Fruit fly (Drosophila melanogaster) whole organism, embryonic: ENCODE results near the gene lute.

Experiments
- CG1024 ChIP-seq: fragments of 200-800 bp; sonication (Bioruptor generic); IDR thresholded peaks from 2 replicates; pipeline ENCODE4 v1.3.6; 2022; ENCODE audit warnings: missing biosample characterization, missing genetic modification characterization
- CG10565 ChIP-seq: fragments of 200-800 bp; sonication (Bioruptor generic); optimal IDR thresholded peaks from 3 replicates; lab custom pipeline; 2016; ENCODE audit warnings: missing biosample characterization, mild to moderate bottlenecking, missing genetic modification characterization
- CG10959 ChIP-seq: fragments of 200-800 bp; sonication (Bioruptor generic); IDR thresholded peaks from 2 replicates; pipeline ENCODE4 v1.3.6; 2022; ENCODE audit warnings: missing biosample characterization, missing genetic modification characterization
- CG11247 ChIP-seq: fragments of 200-800 bp; sonication (Bioruptor generic); IDR thresholded peaks from 2 replicates; pipeline ENCODE4 v1.3.6; 2022; ENCODE audit warnings: missing biosample characterization, missing genetic modification characterization
- CG11398 ChIP-seq: fragments of 200-800 bp; sonication (Bioruptor generic); optimal IDR thresholded peaks from 2 replicates; lab custom pipeline; 2016; ENCODE audit warnings: missing biosample characterization, missing genetic modification characterization
- CG11695 ChIP-seq: fragments of 200-800 bp; sonication (Bioruptor generic); IDR thresholded peaks from 3 replicates; pipeline ENCODE4 v1.3.6; 2022; ENCODE audit warnings: missing biosample characterization, missing genetic modification characterization
- CG15696 ChIP-seq: fragments of 200-800 bp; sonication (Bioruptor generic); optimal IDR thresholded peaks from 2 replicates; lab custom pipeline; 2019; ENCODE audit warnings: missing biosample characterization, mild to moderate bottlenecking, missing genetic modification characterization, moderate library complexity
- CG1647 ChIP-seq: fragments of 200-800 bp; sonication (Bioruptor generic); optimal IDR thresholded peaks from 3 replicates; lab custom pipeline; 2016; ENCODE audit warnings: missing biosample characterization, missing genetic modification characterization
- CG16813 ChIP-seq: fragments of 200-800 bp; sonication (Bioruptor generic); IDR thresholded peaks from 3 replicates; pipeline ENCODE4 v1.3.6; 2022; ENCODE audit warnings: missing biosample characterization, missing genetic modification characterization; ENCODE audit not compliant: partially characterized antibody
- CG17186 ChIP-seq: fragments of 200-800 bp; sonication (Bioruptor generic); optimal IDR thresholded peaks from 3 replicates; lab custom pipeline; 2017; ENCODE audit warnings: missing biosample characterization, missing genetic modification reagents, missing genetic modification characterization
- CG17802 ChIP-seq: fragments of 200-800 bp; sonication (Bioruptor generic); optimal IDR thresholded peaks from 2 replicates; lab custom pipeline; 2018; ENCODE audit warnings: missing biosample characterization, mild to moderate bottlenecking, missing genetic modification characterization, moderate library complexity
- CG2875 ChIP-seq: fragments of 200-800 bp; sonication (Bioruptor generic); optimal IDR thresholded peaks from 2 replicates; lab custom pipeline; 2017; ENCODE audit warnings: missing biosample characterization, mild to moderate bottlenecking, missing genetic modification characterization, missing genetic modification reagents
- CG3065 ChIP-seq: fragments of 200-800 bp; sonication (Bioruptor generic); optimal IDR thresholded peaks from 2 replicates; lab custom pipeline; 2016; ENCODE audit warnings: missing biosample characterization, missing genetic modification characterization
- CG3281 ChIP-seq: fragments of 200-800 bp; sonication (Bioruptor generic); optimal IDR thresholded peaks from 3 replicates; lab custom pipeline; 2017; ENCODE audit warnings: missing biosample characterization, mild to moderate bottlenecking, missing genetic modification characterization
- CG3726 ChIP-seq: fragments of 200-800 bp; sonication (Bioruptor generic); IDR thresholded peaks from 3 replicates; pipeline ENCODE4, ENCODE4 v1.3.6; 2022; ENCODE audit warnings: missing biosample characterization, missing genetic modification characterization
- CG4282 ChIP-seq: fragments of 200-800 bp; sonication (Bioruptor generic); optimal IDR thresholded peaks from 2 replicates; lab custom pipeline; 2016; ENCODE audit warnings: missing biosample characterization, missing genetic modification characterization
- CG6683 ChIP-seq: fragments of 200-800 bp; sonication (Bioruptor generic); optimal IDR thresholded peaks from 2 replicates; lab custom pipeline; 2017; ENCODE audit warnings: missing biosample characterization, mild to moderate bottlenecking, missing genetic modification characterization, missing genetic modification reagents
- CG8089 ChIP-seq: fragments of 200-800 bp; sonication (Bioruptor generic); optimal IDR thresholded peaks from 3 replicates; lab custom pipeline; 2016; ENCODE audit warnings: missing biosample characterization, missing genetic modification characterization
- CG9817 ChIP-seq: fragments of 200-800 bp; sonication (Bioruptor generic); optimal IDR thresholded peaks from 2 replicates; lab custom pipeline; 2018; ENCODE audit warnings: missing biosample characterization, mild to moderate bottlenecking, missing genetic modification characterization, moderate library complexity
- CG9932 ChIP-seq: fragments of 200-800 bp; sonication (Bioruptor generic); IDR thresholded peaks from 2 replicates; pipeline ENCODE4 v1.3.6; 2022; ENCODE audit warnings: missing biosample characterization, missing genetic modification characterization
- Doc3 ChIP-seq: fragments of 200-800 bp; sonication (Bioruptor generic); IDR thresholded peaks from 3 replicates; pipeline ENCODE4 v1.3.6; 2022; ENCODE audit warnings: missing biosample characterization, missing genetic modification characterization; ENCODE audit not compliant: partially characterized antibody
- Dp ChIP-seq: fragments of 200-800 bp; sonication (Bioruptor generic); optimal IDR thresholded peaks from 2 replicates; lab custom pipeline; 2018; ENCODE audit warnings: missing biosample characterization, mild to moderate bottlenecking, missing genetic modification characterization, moderate library complexity
- ERR ChIP-seq: fragments of 200-800 bp; sonication (Bioruptor generic); optimal IDR thresholded peaks from 2 replicates; lab custom pipeline; 2016; ENCODE audit warnings: missing biosample characterization, missing genetic modification characterization
- HHEX ChIP-seq: fragments of 200-800 bp; sonication (Bioruptor generic); optimal IDR thresholded peaks from 3 replicates; lab custom pipeline; 2017; ENCODE audit warnings: missing biosample characterization, mild to moderate bottlenecking, missing genetic modification characterization, missing genetic modification reagents
- HLHmδ ChIP-seq: fragments of 200-800 bp; sonication (Bioruptor generic); optimal IDR thresholded peaks from 2 replicates; lab custom pipeline; 2018; ENCODE audit warnings: missing biosample characterization, mild to moderate bottlenecking, missing genetic modification characterization, moderate library complexity
- NC2α ChIP-seq: fragments of 200-800 bp; sonication (Bioruptor generic); optimal IDR thresholded peaks from 2 replicates; lab custom pipeline; 2016; ENCODE audit warnings: missing biosample characterization, missing genetic modification characterization
- Ptx1 ChIP-seq: fragments of 200-800 bp; sonication (Bioruptor generic); IDR thresholded peaks from 2 replicates; pipeline ENCODE4 v1.3.6; 2022; ENCODE audit warnings: missing biosample characterization, missing genetic modification characterization
- Rx ChIP-seq: fragments of 200-800 bp; sonication (Bioruptor generic); IDR thresholded peaks from 2 replicates; pipeline ENCODE4 v1.3.6; 2022; ENCODE audit warnings: missing biosample characterization, missing genetic modification characterization
- Side ChIP-seq: fragments of 200-800 bp; sonication (Bioruptor generic); optimal IDR thresholded peaks from 2 replicates; lab custom pipeline; 2016; ENCODE audit warnings: missing biosample characterization, missing genetic modification characterization
- Ssrp ChIP-seq: fragments of 200-800 bp; sonication (Bioruptor generic); optimal IDR thresholded peaks from 2 replicates; lab custom pipeline; 2018; ENCODE audit warnings: missing biosample characterization, mild to moderate bottlenecking, missing genetic modification characterization, moderate library complexity
- cas ChIP-seq: fragments of 200-800 bp; sonication (Bioruptor generic); IDR thresholded peaks from 2 replicates; pipeline ENCODE4 v1.3.6; 2022; ENCODE audit warnings: missing biosample characterization, missing genetic modification characterization
- dpn ChIP-seq, 2 experiments: fragments of 200-800 bp; sonication (Bioruptor generic); optimal IDR thresholded peaks; 3 replicates each; lab custom pipeline; 2016; ENCODE audit warnings: missing biosample characterization in 2 of 2, missing genetic modification characterization in 2 of 2
- emc ChIP-seq: fragments of 200-800 bp; sonication (Bioruptor generic); optimal IDR thresholded peaks from 2 replicates; lab custom pipeline; 2016; ENCODE audit warnings: missing biosample characterization, missing genetic modification characterization
- ftz-f1 ChIP-seq: fragments of 200-800 bp; sonication (Bioruptor generic); optimal IDR thresholded peaks from 2 replicates; lab custom pipeline; 2016; ENCODE audit warnings: missing biosample characterization, missing genetic modification characterization
- h ChIP-seq: fragments of >200 bp; optimal IDR thresholded peaks from 2 replicates; lab custom pipeline; 2017
- ham ChIP-seq: fragments of 200-800 bp; sonication (Bioruptor generic); IDR thresholded peaks from 2 replicates; pipeline ENCODE4 v1.3.6; 2022; ENCODE audit warnings: missing biosample characterization, missing genetic modification characterization
- insv ChIP-seq, 2 experiments: fragments of 200-800 bp; sonication (Bioruptor generic); optimal IDR thresholded peaks; 3 replicates each; lab custom pipeline; 2016 to 2018; ENCODE audit warnings: missing biosample characterization in 2 of 2, missing genetic modification characterization in 2 of 2
- ken ChIP-seq: fragments of 200-800 bp; sonication (Bioruptor generic); IDR thresholded peaks from 3 replicates; pipeline ENCODE4 v1.3.6; 2022; ENCODE audit warnings: missing biosample characterization, missing genetic modification characterization
- klu ChIP-seq: fragments of 200-800 bp; sonication (Bioruptor generic); IDR thresholded peaks from 2 replicates; pipeline ENCODE4 v1.3.6; 2022; ENCODE audit warnings: missing biosample characterization, missing genetic modification characterization
- lov ChIP-seq, 2 experiments: fragments of 200-800 bp in 1 of 2; fragments of >200 bp in 1 of 2; sonication (Bioruptor generic) in 1 of 2; IDR thresholded peaks in 1 of 2; optimal IDR thresholded peaks in 1 of 2; 2 replicates in 1 of 2; 3 replicates in 1 of 2; pipeline versions ENCODE4 v1.3.6 to Lab custom; 2017 to 2022; ENCODE audit warnings: missing biosample characterization in 1 of 2, missing genetic modification characterization in 1 of 2
- pho ChIP-seq: fragments of 200-800 bp; sonication (Bioruptor generic); optimal IDR thresholded peaks from 2 replicates; lab custom pipeline; 2016; ENCODE audit warnings: missing biosample characterization, missing genetic modification characterization
- phol ChIP-seq: fragments of 200-800 bp; sonication (Bioruptor generic); optimal IDR thresholded peaks from 3 replicates; lab custom pipeline; 2018; ENCODE audit warnings: missing biosample characterization, mild to moderate bottlenecking, missing genetic modification characterization, moderate library complexity
- pita ChIP-seq: fragments of 200-800 bp; sonication (Bioruptor generic); optimal IDR thresholded peaks from 2 replicates; lab custom pipeline; 2017; ENCODE audit warnings: missing biosample characterization, mild to moderate bottlenecking, missing genetic modification characterization
- row ChIP-seq: fragments of 200-800 bp; sonication (Bioruptor generic); IDR thresholded peaks from 3 replicates; pipeline ENCODE4 v1.3.6; 2022; ENCODE audit warnings: missing biosample characterization, missing genetic modification characterization
- slou ChIP-seq: fragments of 200-800 bp; sonication (Bioruptor generic); optimal IDR thresholded peaks from 3 replicates; lab custom pipeline; 2016; ENCODE audit warnings: missing biosample characterization, missing genetic modification characterization
- so ChIP-seq: fragments of 200-800 bp; sonication (Bioruptor generic); IDR thresholded peaks from 3 replicates; pipeline ENCODE4 v1.3.6; 2022; ENCODE audit warnings: missing biosample characterization, missing genetic modification characterization
- tin ChIP-seq: fragments of 200-800 bp; sonication (Bioruptor generic); optimal IDR thresholded peaks from 3 replicates; lab custom pipeline; 2016; ENCODE audit warnings: missing biosample characterization, missing genetic modification characterization
- twi ChIP-seq: fragments of 200-800 bp; optimal IDR thresholded peaks from 2 replicates; lab custom pipeline; 2019; ENCODE audit warnings: missing biosample characterization, mild to moderate bottlenecking, missing genetic modification characterization, moderate library complexity
- tx ChIP-seq: fragments of 200-800 bp; sonication (Bioruptor generic); optimal IDR thresholded peaks from 2 replicates; lab custom pipeline; 2016; ENCODE audit warnings: missing biosample characterization, missing genetic modification characterization
- unpg ChIP-seq: fragments of 200-800 bp; sonication (Bioruptor generic); optimal IDR thresholded peaks from 3 replicates; lab custom pipeline; 2018; ENCODE audit warnings: missing biosample characterization, mild to moderate bottlenecking, missing genetic modification characterization, moderate library complexity

Gene lute

DNA sequence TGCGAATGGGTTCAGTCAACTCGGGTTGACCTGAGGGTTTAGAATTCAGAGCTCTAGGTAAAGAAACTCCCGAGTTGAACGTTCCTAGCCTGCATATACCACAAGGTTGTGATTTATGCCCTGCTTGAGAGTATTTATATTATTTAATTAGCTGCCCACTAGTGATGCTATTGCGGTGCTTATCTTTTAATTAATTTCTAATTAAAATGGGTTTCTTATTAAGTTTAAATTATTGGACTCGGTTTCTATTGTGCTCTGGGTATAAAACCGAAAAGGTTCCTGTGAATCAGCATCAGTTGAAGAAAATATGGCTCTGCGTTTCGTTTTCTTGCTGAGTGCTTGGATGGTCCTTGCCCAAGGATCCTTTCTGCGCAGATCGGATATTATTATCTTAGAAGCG lies 35.7 kb downstream of the lute start, which contains the start of gene CG5866:
CG5866 (plus strand) TSS at position 301 of the 400 bp plus-strand sequence.
- TF ChIP-seq cas (GFP tag; lab: Robert Waterston, UW) (no peak), so (GFP tag; lab: Robert Waterston, UW) (no peak), twi (no peak), CG11695 (no peak), row (GFP tag; lab: Robert Waterston, UW) (no peak), slou (GFP tag; lab: Kevin White, UChicago) (no peak), CG10959 (GFP tag; lab: Robert Waterston, UW) (no peak), pho (GFP tag; lab: Kevin White, UChicago) (no peak), Rx (GFP tag; lab: Robert Waterston, UW) (no peak), HLHmδ (GFP tag; lab: Kevin White, UChicago) (no peak), CG3281 (GFP tag; lab: Kevin White, UChicago) (no peak), CG15696 (tag; lab: Kevin White, UChicago) (no peak), ham (GFP tag; lab: Robert Waterston, UW) (no peak), CG2875 (no peak), Ssrp (no peak), HHEX (no peak), dpn (GFP tag; optimal IDR thresholded peaks at IDR 0.05; lab: Kevin White, UChicago) (no peak), ken (no peak), CG9817 (tag; lab: Kevin White, UChicago) (no peak)

DNA sequence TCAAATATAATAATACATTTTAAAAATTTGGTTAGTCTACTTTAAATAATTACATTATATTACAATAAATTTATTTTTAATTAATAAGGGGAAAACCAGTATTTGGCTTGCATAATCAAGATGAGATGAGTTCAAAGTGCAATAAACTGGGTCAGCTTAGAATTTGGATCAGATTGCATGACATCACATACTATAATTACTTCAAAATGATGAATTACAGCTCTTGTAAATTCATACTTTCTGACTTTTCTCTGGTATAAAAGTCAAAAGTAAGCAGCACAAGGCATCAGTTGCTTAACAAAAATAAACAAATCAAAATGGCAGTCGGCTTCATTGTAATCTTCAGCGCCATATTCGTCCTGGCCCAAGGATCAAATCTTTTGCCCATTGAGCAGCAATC lies 37.4 kb downstream of the lute start, which contains the start of gene CG33333:
CG33333 (plus strand) TSS at position 301 of the 400 bp plus-strand sequence.
- TF ChIP-seq Side (no peak), CG10565 (no peak), ftz-f1 (no peak), CG1647 (GFP tag; lab: Kevin White, UChicago) (no peak), CG15696 (tag; lab: Kevin White, UChicago) (no peak), pita (GFP tag; lab: Kevin White, UChicago) (no peak), tx (GFP tag; lab: Kevin White, UChicago) (no peak), CG17802 (no peak), CG1024 (no peak), insv (GFP tag; optimal IDR thresholded peaks at IDR 0.05; lab: Kevin White, UChicago) (no peak)

DNA sequence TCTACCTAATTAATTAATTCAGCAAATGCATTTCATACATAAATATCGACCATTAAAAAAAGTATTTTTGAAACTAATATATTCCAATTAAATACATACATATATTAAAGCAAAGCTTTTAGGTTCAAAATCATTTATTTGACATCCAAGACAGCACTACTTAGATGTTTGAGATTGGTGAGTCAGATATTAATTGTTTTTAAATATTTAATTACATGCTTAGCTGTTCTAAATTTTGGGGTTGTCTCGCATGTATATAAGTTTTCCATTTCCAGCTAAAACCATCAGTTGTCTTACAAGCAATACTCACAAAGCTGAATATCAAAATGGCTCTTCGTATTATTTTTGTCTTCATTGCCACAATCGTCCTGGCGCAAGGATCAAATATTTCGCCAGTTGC lies 38.7 kb downstream of the lute start, which contains the start of gene CG42834:
CG42834 (plus strand) TSS at position 301 of the 400 bp plus-strand sequence.
- TF ChIP-seq CG6683 (GFP tag; lab: Kevin White, UChicago) (no peak), phol (no peak), ERR (no peak), CG3065 (GFP tag; lab: Kevin White, UChicago) (no peak), emc (GFP tag; lab: Kevin White, UChicago) (no peak), CG11398 (GFP tag; lab: Kevin White, UChicago) (no peak), Ptx1 (no peak)

DNA sequence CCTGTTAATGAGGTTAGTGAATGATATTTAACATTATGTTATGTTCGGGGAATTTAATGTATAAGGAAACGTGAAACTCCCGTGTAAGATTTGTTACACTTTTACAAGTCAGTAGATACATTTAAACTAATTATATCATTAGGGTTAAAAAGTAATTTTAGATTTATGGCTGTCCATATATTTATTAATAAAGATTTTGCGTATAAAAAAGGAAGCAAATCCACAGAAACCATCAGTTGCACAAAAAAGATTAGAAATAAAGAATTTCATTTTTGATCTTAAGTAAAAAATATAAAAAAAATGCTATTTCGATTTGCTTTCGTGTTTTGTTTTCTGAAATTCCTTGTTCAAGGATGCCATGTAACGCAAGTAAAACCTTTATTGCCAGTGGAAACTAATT lies 40.6 kb downstream of the lute start, which contains the start of gene CG42835:
CG42835 (plus strand) TSS at position 301 of the 400 bp plus-strand sequence.
- TF ChIP-seq Doc3 (GFP tag; lab: Robert Waterston, UW) (no peak), CG16813 (no peak), CG9932 (GFP tag; lab: Robert Waterston, UW) (no peak), Dp (GFP tag; lab: Kevin White, UChicago) (no peak), CG17186 (GFP tag; lab: Kevin White, UChicago) (no peak), CG11247 (GFP tag; lab: Robert Waterston, UW) (no peak), CG4282 (GFP tag; lab: Kevin White, UChicago) (no peak), unpg (GFP tag; lab: Kevin White, UChicago) (no peak), NC2α (GFP tag; lab: Kevin White, UChicago) (no peak), lov (optimal IDR thresholded peaks at IDR 0.05; lab: Kevin White, UChicago) (no peak), lov (GFP tag; IDR thresholded peaks at IDR 0.05; lab: Robert Waterston, UW) (no peak), HLHmδ (GFP tag; lab: Kevin White, UChicago) (no peak), h (no peak), CG3726 (no peak), klu (GFP tag; lab: Robert Waterston, UW) (no peak), tin (GFP tag; lab: Kevin White, UChicago) (no peak), CG8089 (GFP tag; lab: Kevin White, UChicago) (no peak)
